Fruit fly (Drosophila melanogaster): ENCODE data around the gene IntS10.

DNA sequence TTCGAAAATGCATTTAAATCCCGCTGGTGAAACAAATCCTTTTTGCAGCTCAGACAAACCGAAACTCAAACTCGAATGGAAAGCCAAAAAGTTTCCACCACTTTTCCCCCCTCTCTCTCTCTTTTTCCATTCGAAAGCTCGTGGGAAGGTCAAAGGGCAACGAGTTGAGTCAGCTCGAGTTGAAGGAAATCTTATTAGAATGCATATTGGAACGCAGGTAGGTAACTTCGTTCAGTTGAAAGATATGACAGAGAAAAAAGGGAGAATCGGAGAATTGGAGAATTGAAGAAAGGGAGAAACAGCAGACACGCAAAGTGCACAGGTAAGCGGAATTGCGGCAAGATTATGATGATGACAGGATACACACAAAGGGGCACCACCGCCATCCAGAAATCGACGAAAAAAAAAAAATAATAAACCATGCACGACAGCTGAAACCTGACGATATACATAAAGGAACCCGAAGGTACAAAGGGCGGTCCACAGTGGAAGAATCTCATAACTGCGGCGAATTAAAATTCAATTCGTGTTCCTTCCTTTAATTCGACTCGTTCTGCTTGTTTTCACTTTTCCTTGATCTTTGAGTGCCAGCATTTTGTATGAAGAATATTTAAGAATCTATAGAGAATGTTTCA is 23.8 kb upstream of the IntS10 start:
- no peak for TF ChIP-seq Met (GFP tag; optimal IDR thresholded peaks at IDR 0.05)
- TF ChIP-seq Sox15 (GFP tag; optimal IDR thresholded peaks at IDR 0.05) = no peak
- TF ChIP-seq Lpt (GFP tag; optimal IDR thresholded peaks at IDR 0.05) = no peak
- TF ChIP-seq CG6163 (GFP tag; IDR thresholded peaks at IDR 0.05) = peak; percentile 5; the same call in 1 of the 3 replicates
- TF ChIP-seq CG6854 (GFP tag; optimal IDR thresholded peaks at IDR 0.05) = no peak
- TF ChIP-seq Smox (GFP tag; optimal IDR thresholded peaks at IDR 0.05) = no peak
- no peak for TF ChIP-seq dsx (GFP tag; optimal IDR thresholded peaks at IDR 0.05; ENCODE audit: poor library complexity, severe bottlenecking)
- no peak for TF ChIP-seq Eip75B (GFP tag; optimal IDR thresholded peaks at IDR 0.05)
- TF ChIP-seq net (GFP tag; optimal IDR thresholded peaks at IDR 0.05) = no peak

Measured in whole organism, prepupa.